Fruit fly (Drosophila melanogaster) whole organism, embryonic: ENCODE data around the gene Wdr33.
A peak's percentile ranks its signal among the peaks of the same experiment; 100 is the strongest.

Source experiments
- ATbp ChIP-seq: fragments of 200-800 bp; sonication (Bioruptor generic); optimal IDR thresholded peaks from 2 replicates; lab custom pipeline; 2017; ENCODE audit warnings: missing biosample characterization, mild to moderate bottlenecking, missing genetic modification characterization, missing genetic modification reagents
- Antp ChIP-seq: fragments of 200-800 bp; sonication (Bioruptor generic); optimal IDR thresholded peaks from 3 replicates; lab custom pipeline; 2016; ENCODE audit warnings: missing biosample characterization, missing genetic modification characterization
- Bdp1 ChIP-seq: fragments of 200-800 bp; sonication (Bioruptor generic); optimal IDR thresholded peaks from 3 replicates; lab custom pipeline; 2016; ENCODE audit warnings: missing biosample characterization, missing genetic modification characterization
- BtbVII ChIP-seq: fragments of 200-800 bp; sonication (Bioruptor generic); optimal IDR thresholded peaks from 3 replicates; lab custom pipeline; 2017; ENCODE audit warnings: missing biosample characterization, mild to moderate bottlenecking, missing genetic modification characterization
- CG10209 ChIP-seq: fragments of 200-800 bp; sonication (Bioruptor generic); optimal IDR thresholded peaks from 3 replicates; lab custom pipeline; 2017; ENCODE audit warnings: missing biosample characterization, mild to moderate bottlenecking, missing genetic modification characterization, missing genetic modification reagents
- CG10366 ChIP-seq: fragments of 200-800 bp; sonication (Bioruptor generic); IDR thresholded peaks from 2 replicates; pipeline ENCODE4 v1.3.6; 2022; ENCODE audit warnings: missing biosample characterization, missing genetic modification characterization
- CG10462 ChIP-seq: fragments of 200-800 bp; sonication (Bioruptor generic); optimal IDR thresholded peaks from 2 replicates; lab custom pipeline; 2016; ENCODE audit warnings: missing biosample characterization, missing genetic modification characterization
- CG11093 ChIP-seq: fragments of 200-800 bp; sonication (Bioruptor generic); IDR thresholded peaks from 3 replicates; pipeline ENCODE4 v1.3.6; 2022; ENCODE audit warnings: missing biosample characterization, missing genetic modification characterization
- CG12071 ChIP-seq: fragments of 200-800 bp; sonication (Bioruptor generic); optimal IDR thresholded peaks from 3 replicates; lab custom pipeline; 2018; ENCODE audit warnings: missing biosample characterization, mild to moderate bottlenecking, missing genetic modification characterization
- CG13894 ChIP-seq: fragments of 200-800 bp; sonication (Bioruptor generic); optimal IDR thresholded peaks from 3 replicates; lab custom pipeline; 2018; ENCODE audit warnings: missing biosample characterization, mild to moderate bottlenecking, missing genetic modification characterization, moderate library complexity
- CG15479 ChIP-seq: fragments of 200-800 bp; sonication (Bioruptor generic); optimal IDR thresholded peaks from 3 replicates; lab custom pipeline; 2019; ENCODE audit warnings: missing biosample characterization, mild to moderate bottlenecking, missing genetic modification characterization, moderate library complexity
- CG2202 ChIP-seq: fragments of 200-800 bp; sonication (Bioruptor generic); optimal IDR thresholded peaks from 2 replicates; lab custom pipeline; 2018; ENCODE audit warnings: missing biosample characterization, mild to moderate bottlenecking, missing genetic modification characterization
- CG30431 ChIP-seq: fragments of 200-800 bp; sonication (Bioruptor generic); optimal IDR thresholded peaks from 2 replicates; lab custom pipeline; 2017; ENCODE audit warnings: missing biosample characterization, missing genetic modification characterization
- CG31441 ChIP-seq: fragments of 200-800 bp; sonication (Bioruptor generic); IDR thresholded peaks from 2 replicates; pipeline ENCODE4 v1.3.6; 2022; ENCODE audit warnings: missing biosample characterization, missing genetic modification characterization
- CG34376 ChIP-seq: fragments of 200-800 bp; sonication (Bioruptor generic); optimal IDR thresholded peaks from 2 replicates; lab custom pipeline; 2018; ENCODE audit warnings: missing biosample characterization, mild to moderate bottlenecking, missing genetic modification characterization
- CG6683 ChIP-seq: fragments of 200-800 bp; sonication (Bioruptor generic); optimal IDR thresholded peaks from 2 replicates; lab custom pipeline; 2017; ENCODE audit warnings: missing biosample characterization, mild to moderate bottlenecking, missing genetic modification characterization, missing genetic modification reagents
- CG6689 ChIP-seq: fragments of 200-800 bp; sonication (Bioruptor generic); IDR thresholded peaks from 2 replicates; pipeline ENCODE4 v1.3.6; 2022; ENCODE audit warnings: missing biosample characterization, missing genetic modification characterization
- CG7357 ChIP-seq: fragments of 200-800 bp; sonication (Bioruptor generic); IDR thresholded peaks from 3 replicates; pipeline ENCODE4 v1.3.6; 2022; ENCODE audit warnings: missing biosample characterization, missing genetic modification characterization
- CG7556 ChIP-seq: fragments of 200-800 bp; sonication (Bioruptor generic); optimal IDR thresholded peaks from 2 replicates; lab custom pipeline; 2017; ENCODE audit warnings: missing biosample characterization, mild to moderate bottlenecking, missing genetic modification characterization
- CG7963 ChIP-seq: fragments of 200-800 bp; sonication (Bioruptor generic); IDR thresholded peaks from 3 replicates; pipeline ENCODE4 v1.3.6; 2022; ENCODE audit warnings: missing biosample characterization, missing genetic modification characterization; ENCODE audit not compliant: partially characterized antibody
- CG8388 ChIP-seq: fragments of 200-800 bp; sonication (Bioruptor generic); optimal IDR thresholded peaks from 2 replicates; lab custom pipeline; 2019; ENCODE audit warnings: missing biosample characterization, mild to moderate bottlenecking, missing genetic modification characterization, moderate library complexity
- CG9609 ChIP-seq: fragments of 200-800 bp; sonication (Bioruptor generic); optimal IDR thresholded peaks from 3 replicates; lab custom pipeline; 2016; ENCODE audit warnings: missing biosample characterization, missing genetic modification characterization
- CTCF ChIP-seq: fragments of 200-800 bp; sonication (Bioruptor generic); optimal IDR thresholded peaks from 2 replicates; lab custom pipeline; 2017; ENCODE audit warnings: missing biosample characterization, mild to moderate bottlenecking, missing genetic modification characterization, moderate library complexity
- CkIIα-i1 ChIP-seq: fragments of 200-800 bp; sonication (Bioruptor generic); IDR thresholded peaks from 2 replicates; pipeline ENCODE4 v1.3.6; 2022; ENCODE audit warnings: missing biosample characterization, missing genetic modification characterization
- E2f2 ChIP-seq: fragments of 200-800 bp; sonication (Bioruptor generic); IDR thresholded peaks from 2 replicates; pipeline ENCODE4 v1.3.6; 2022; ENCODE audit warnings: missing biosample characterization, missing genetic modification characterization
- GATAe ChIP-seq: fragments of 200-800 bp; sonication (Bioruptor generic); conservative IDR thresholded peaks from 2 replicates; pipeline ENCODE4 v1.3.6; 2022; ENCODE audit warnings: missing biosample characterization, missing genetic modification characterization
- H2.0 ChIP-seq: fragments of 200-800 bp; sonication (Bioruptor generic); IDR thresholded peaks from 2 replicates; pipeline ENCODE4 v1.3.6; 2022; ENCODE audit warnings: missing biosample characterization, missing genetic modification characterization
- HmgZ ChIP-seq: fragments of 200-800 bp; sonication (Bioruptor generic); optimal IDR thresholded peaks from 2 replicates; lab custom pipeline; 2018; ENCODE audit warnings: missing biosample characterization, mild to moderate bottlenecking, missing genetic modification characterization
- Max ChIP-seq: fragments of 200-800 bp; sonication (Bioruptor generic); optimal IDR thresholded peaks from 2 replicates; lab custom pipeline; 2016; ENCODE audit warnings: missing biosample characterization, mild to moderate bottlenecking, missing genetic modification characterization
- Med ChIP-seq: fragments of 200-800 bp; sonication (Bioruptor generic); peaks from one replicate; lab custom pipeline; 2016; ENCODE audit warnings: missing biosample characterization, missing genetic modification characterization, mild to moderate bottlenecking, inconsistent platforms, moderate library complexity
- NC2α ChIP-seq: fragments of 200-800 bp; sonication (Bioruptor generic); optimal IDR thresholded peaks from 2 replicates; lab custom pipeline; 2016; ENCODE audit warnings: missing biosample characterization, missing genetic modification characterization
- Opbp ChIP-seq: fragments of 200-800 bp; sonication (Bioruptor generic); IDR thresholded peaks from 3 replicates; pipeline ENCODE4 v1.3.6; 2022; ENCODE audit warnings: missing biosample characterization, missing genetic modification characterization; ENCODE audit not compliant: partially characterized antibody
- Rx ChIP-seq: fragments of 200-800 bp; sonication (Bioruptor generic); IDR thresholded peaks from 2 replicates; pipeline ENCODE4 v1.3.6; 2022; ENCODE audit warnings: missing biosample characterization, missing genetic modification characterization
- Taf1 ChIP-seq: fragments of 200-800 bp; sonication (Bioruptor generic); IDR thresholded peaks from 2 replicates; pipeline ENCODE4 v1.3.6; 2022; ENCODE audit warnings: missing biosample characterization, missing genetic modification characterization
- da ChIP-seq: fragments of 200-800 bp; sonication (Bioruptor generic); optimal IDR thresholded peaks from 2 replicates; lab custom pipeline; 2016; ENCODE audit warnings: missing biosample characterization, missing genetic modification characterization
- dpn ChIP-seq, 2 experiments: fragments of 200-800 bp; sonication (Bioruptor generic); optimal IDR thresholded peaks; 3 replicates each; lab custom pipeline; 2016; ENCODE audit warnings: missing biosample characterization in 2 of 2, missing genetic modification characterization in 2 of 2
- ems ChIP-seq: fragments of 200-800 bp; sonication (Bioruptor generic); optimal IDR thresholded peaks from 3 replicates; lab custom pipeline; 2016; ENCODE audit warnings: missing biosample characterization, missing genetic modification characterization
- fd3F ChIP-seq: fragments of 200-800 bp; sonication (Bioruptor generic); optimal IDR thresholded peaks from 2 replicates; lab custom pipeline; 2018; ENCODE audit warnings: missing biosample characterization, mild to moderate bottlenecking, missing genetic modification characterization, moderate library complexity
- grn ChIP-seq: fragments of 200-800 bp; sonication (Bioruptor generic); optimal IDR thresholded peaks from 3 replicates; lab custom pipeline; 2017; ENCODE audit warnings: missing biosample characterization, missing genetic modification characterization
- kni ChIP-seq: fragments of 200-800 bp; sonication (Bioruptor generic); optimal IDR thresholded peaks from 3 replicates; lab custom pipeline; 2017; ENCODE audit warnings: mild to moderate bottlenecking, missing biosample characterization, missing genetic modification reagents, missing genetic modification characterization
- knrl ChIP-seq: fragments of 200-800 bp; sonication (Bioruptor generic); IDR thresholded peaks from 3 replicates; pipeline ENCODE4 v1.3.6; 2022; ENCODE audit warnings: missing biosample characterization, missing genetic modification characterization; ENCODE audit not compliant: partially characterized antibody
- maf-S ChIP-seq: fragments of 200-800 bp; sonication (Bioruptor generic); optimal IDR thresholded peaks from 2 replicates; lab custom pipeline; 2016; ENCODE audit warnings: missing biosample characterization, missing genetic modification characterization
- mirr ChIP-seq: fragments of 200-800 bp; sonication (Bioruptor generic); optimal IDR thresholded peaks from 3 replicates; lab custom pipeline; 2018; ENCODE audit warnings: missing biosample characterization, mild to moderate bottlenecking, missing genetic modification characterization
- odd ChIP-seq: fragments of 200-800 bp; sonication (Bioruptor generic); optimal IDR thresholded peaks from 2 replicates; lab custom pipeline; 2017; ENCODE audit warnings: missing biosample characterization, mild to moderate bottlenecking, missing genetic modification characterization
- peb ChIP-seq: fragments of 200-800 bp; sonication (Bioruptor generic); IDR thresholded peaks from 2 replicates; pipeline ENCODE4 v1.3.6; 2022; ENCODE audit warnings: missing biosample characterization, missing genetic modification characterization
- pzg ChIP-seq: fragments of 200-800 bp; sonication (Bioruptor generic); optimal IDR thresholded peaks from 3 replicates; lab custom pipeline; 2018; ENCODE audit warnings: missing biosample characterization, mild to moderate bottlenecking, missing genetic modification characterization, moderate library complexity
- sna ChIP-seq: fragments of 200-800 bp; sonication (Bioruptor generic); IDR thresholded peaks from 2 replicates; pipeline ENCODE4 v1.3.6; 2022; ENCODE audit warnings: missing biosample characterization, missing genetic modification characterization; ENCODE audit not compliant: partially characterized antibody
- sqz ChIP-seq: fragments of 200-800 bp; sonication (Bioruptor generic); optimal IDR thresholded peaks from 3 replicates; lab custom pipeline; 2018; ENCODE audit warnings: missing biosample characterization, mild to moderate bottlenecking, missing genetic modification characterization
- sr ChIP-seq: fragments of 200-800 bp; sonication (Bioruptor generic); IDR thresholded peaks from 3 replicates; pipeline ENCODE4 v1.3.6; 2022; ENCODE audit warnings: missing biosample characterization, missing genetic modification characterization
- toy ChIP-seq: fragments of 200-800 bp; sonication (Bioruptor generic); IDR thresholded peaks from 2 replicates; pipeline ENCODE4 v1.3.6; 2022; ENCODE audit warnings: missing biosample characterization, missing genetic modification characterization

The Wdr33 gene

dm6 chr3R:5653887-5654286 lies 6.5 kb upstream of the Wdr33 start (continued):
- TF ChIP-seq CG10462 (no peak), mirr (peak; percentile 99), grn (GFP tag; lab: Kevin White, UChicago) (peak; percentile 36), da (GFP tag; lab: Kevin White, UChicago) (no peak), ATbp (no peak), GATAe (GFP tag; lab: Robert Waterston, UW) (peak; percentile 26; the same call in 1 of the 2 replicates), CG12071 (GFP tag; lab: Kevin White, UChicago) (peak; percentile 12), odd (GFP tag; lab: Kevin White, UChicago) (peak; percentile 33), CG8388 (peak; percentile 3), BtbVII (GFP tag; lab: Kevin White, UChicago) (no peak), H2.0 (no peak), CG10366 (GFP tag; lab: Robert Waterston, UW) (no peak), HmgZ (tag; lab: Kevin White, UChicago) (peak; percentile 19), CG34376 (GFP tag; lab: Kevin White, UChicago) (peak; percentile 96)

dm6 chr3R:5654692-5655181 lies 5.7 kb upstream of the Wdr33 start, which contains the start of the genes elm and MED27:
Gene elm (minus strand): TSS chr3R:5654861.
Gene MED27 (plus strand): TSS chr3R:5655139.
- TF ChIP-seq CG34376 (GFP tag; lab: Kevin White, UChicago) (peak; percentile 83), Max (GFP tag; lab: Kevin White, UChicago) (peak; percentile 96), CG7556 (peak; percentile 85), maf-S (peak; percentile 89), fd3F (GFP tag; lab: Kevin White, UChicago) (peak; percentile 91), CkIIα-i1 (GFP tag; lab: Robert Waterston, UW) (no peak; the same call in 1 of the 2 replicates), Taf1 (GFP tag; lab: Robert Waterston, UW) (peak; percentile 90), CG30431 (GFP tag; lab: Kevin White, UChicago) (peak; percentile 87), CG15479 (GFP tag; lab: Kevin White, UChicago) (peak; percentile 22), CG6689 (GFP tag; lab: Robert Waterston, UW) (peak; percentile 93), E2f2 (GFP tag; lab: Robert Waterston, UW) (peak; percentile 69), CG10209 (peak; percentile 90), Opbp (GFP tag; lab: Robert Waterston, UW) (peak; percentile 83), CG9609 (peak; percentile 91), sna (GFP tag; lab: Robert Waterston, UW) (peak; percentile 96), Bdp1 (GFP tag; lab: Kevin White, UChicago) (peak; percentile 79), Med (GFP tag; lab: Kevin White, UChicago) (peak; percentile 98), NC2α (GFP tag; lab: Kevin White, UChicago) (peak; percentile 79), dpn (GFP tag; optimal IDR thresholded peaks at IDR 0.05; lab: Kevin White, UChicago) (peak; percentile 95 to 96), toy (peak; percentile 72; the same call in 1 of the 2 replicates), CG2202 (peak; percentile 86), CG6683 (GFP tag; lab: Kevin White, UChicago) (peak; percentile 52), CG13894 (tag; lab: Kevin White, UChicago) (peak; percentile 92), ems (peak; percentile 94), CG7357 (GFP tag; lab: Robert Waterston, UW) (peak; percentile 87), CG31441 (GFP tag; lab: Robert Waterston, UW) (peak; percentile 90), CG7963 (GFP tag; lab: Robert Waterston, UW) (peak; percentile 58; the same call in 1 of the 3 replicates), pzg (GFP tag; lab: Kevin White, UChicago) (peak; percentile 87), CG11093 (GFP tag; lab: Robert Waterston, UW) (peak; percentile 91), kni (peak; percentile 85), sr (no peak), CTCF (GFP tag; lab: Kevin White, UChicago) (no peak), Antp (GFP tag; lab: Kevin White, UChicago) (peak; percentile 88), Rx (peak; percentile 87), sqz (peak; percentile 90), knrl (GFP tag; lab: Robert Waterston, UW) (peak; percentile 98), peb (GFP tag; lab: Robert Waterston, UW) (peak; percentile 85)
